Fruit fly (Drosophila melanogaster) S2 (cell line): Measurements from ENCODE around the gene CG8564.

Source experiments
- CG8478 ChIP-seq: fragments of >200 bp; optimal IDR thresholded peaks from 2 replicates; lab custom pipeline; 2018
- CTCF ChIP-seq, 2 experiments: fragments of >200 bp; optimal IDR thresholded peaks; 2 replicates each; lab custom pipeline; 2018

- TF ChIP-seq CTCF (optimal IDR thresholded peaks at IDR 0.05; lab: Kevin White, UChicago) = no peak
- TF ChIP-seq CG8478 (lab: Kevin White, UChicago) = no peak
Measured at dm6 chr3L:7368934-7369333, 18.8 kb downstream of the CG8564 start, which contains the start of gene Sh3beta.
